Fruit fly (Drosophila melanogaster): ENCODE measurements around the gene Itpr.

Gene Itpr

DNA sequence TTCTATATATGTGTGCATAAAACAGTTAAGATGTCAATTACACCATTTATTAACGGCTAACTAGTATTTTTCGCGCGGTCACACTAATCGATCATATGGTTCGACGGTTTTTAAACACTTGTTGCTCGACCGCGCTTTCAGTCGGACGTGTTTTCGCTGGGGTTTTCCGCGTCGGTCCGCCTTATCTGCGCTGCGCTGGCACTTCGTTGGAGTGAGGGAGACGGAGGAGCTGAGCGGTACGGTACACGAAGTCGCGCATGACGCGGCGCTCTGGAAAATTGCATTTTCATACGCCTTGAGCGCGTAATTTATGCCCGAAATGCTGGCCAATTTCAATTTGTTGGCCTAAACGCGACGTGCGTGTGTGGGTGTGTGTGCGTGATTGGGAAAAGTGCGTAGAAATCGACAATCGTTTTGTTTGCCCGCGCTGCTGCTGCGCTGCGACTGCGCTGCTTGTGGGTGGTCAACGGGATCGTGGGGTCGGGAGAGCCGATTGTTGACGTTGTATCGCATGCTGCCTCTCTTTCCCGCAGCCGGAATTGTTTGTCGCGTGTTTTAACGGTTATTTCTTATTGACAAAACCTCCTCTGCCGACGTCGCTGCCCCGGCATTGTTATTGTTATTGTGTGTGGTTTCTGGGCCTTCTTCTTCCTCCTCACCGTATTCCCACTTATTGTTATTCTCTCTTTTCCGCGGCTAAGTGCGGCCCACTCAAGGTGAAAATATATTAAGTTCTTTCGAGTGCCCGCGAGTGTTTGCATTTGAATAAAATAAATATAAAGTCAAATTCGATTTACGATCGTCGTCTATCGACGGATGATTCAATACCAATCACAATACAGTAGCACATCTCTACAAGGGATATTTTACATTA lies at the start of gene Itpr (continued):
- TF ChIP-seq stwl (tag; optimal IDR thresholded peaks at IDR 0.05) = no peak
- TF ChIP-seq ken (GFP tag; IDR thresholded peaks at IDR 0.05) = no peak
- TF ChIP-seq fd3F (GFP tag; optimal IDR thresholded peaks at IDR 0.05) = no peak
- no peak for TF ChIP-seq CHES-1-like (GFP tag; optimal IDR thresholded peaks at IDR 0.05)
- no peak for TF ChIP-seq Gsc (GFP tag; IDR thresholded peaks at IDR 0.05)
- no peak for TF ChIP-seq Bdp1 (GFP tag; optimal IDR thresholded peaks at IDR 0.05)
- no peak for TF ChIP-seq CG1647 (GFP tag; optimal IDR thresholded peaks at IDR 0.05)
- TF ChIP-seq HmgD (GFP tag; optimal IDR thresholded peaks at IDR 0.05) = no peak
- TF ChIP-seq D19B (GFP tag; optimal IDR thresholded peaks at IDR 0.05) = no peak
- no peak for TF ChIP-seq dpn (GFP tag; optimal IDR thresholded peaks at IDR 0.05)
- no peak for TF ChIP-seq MBD-R2 (GFP tag; IDR thresholded peaks at IDR 0.05)
- peak; percentile 38; the same call in 1 of the 2 replicates for TF ChIP-seq unc-4 (GFP tag; IDR thresholded peaks at IDR 0.05; ENCODE audit: partially characterized antibody)
- TF ChIP-seq fd102C (GFP tag; optimal IDR thresholded peaks at IDR 0.05) = no peak
- no peak for TF ChIP-seq Antp (GFP tag; optimal IDR thresholded peaks at IDR 0.05)
- TF ChIP-seq Hmx (GFP tag; optimal IDR thresholded peaks at IDR 0.05) = no peak
- TF ChIP-seq klu (GFP tag; IDR thresholded peaks at IDR 0.05) = peak; percentile 15; the same call in 1 of the 2 replicates
- TF ChIP-seq CG12942 (GFP tag; optimal IDR thresholded peaks at IDR 0.05) = no peak
- no peak for TF ChIP-seq pb (GFP tag; optimal IDR thresholded peaks at IDR 0.05)
- peak; percentile 57 for TF ChIP-seq cg (GFP tag; optimal IDR thresholded peaks at IDR 0.05)
- no peak for TF ChIP-seq Max (GFP tag; optimal IDR thresholded peaks at IDR 0.05)
- TF ChIP-seq CG8478 (optimal IDR thresholded peaks at IDR 0.05) = peak; percentile 59
- TF ChIP-seq lola (GFP tag; optimal IDR thresholded peaks at IDR 0.05) = no peak
- TF ChIP-seq wdn (GFP tag; IDR thresholded peaks at IDR 0.05) = no peak
- TF ChIP-seq Fer2 (tag; optimal IDR thresholded peaks at IDR 0.05) = no peak
- no peak for TF ChIP-seq CG3163 (GFP tag; optimal IDR thresholded peaks at IDR 0.05)
- peak; percentile 33 for TF ChIP-seq YL-1 (GFP tag; optimal IDR thresholded peaks at IDR 0.05)
- no peak for TF ChIP-seq CG10274 (GFP tag; optimal IDR thresholded peaks at IDR 0.05)
- TF ChIP-seq CG17829 (tag; optimal IDR thresholded peaks at IDR 0.05) = peak; percentile 16
- TF ChIP-seq CG1233 (GFP tag; optimal IDR thresholded peaks at IDR 0.05) = no peak
- TF ChIP-seq onecut (GFP tag; IDR thresholded peaks at IDR 0.05) = 0 out of 2 replicates have a peak, but pooled peaks have one; percentile 17
- peak; percentile 32 for TF ChIP-seq CG8281 (tag; optimal IDR thresholded peaks at IDR 0.05)
- TF ChIP-seq seq (GFP tag; IDR thresholded peaks at IDR 0.05) = no peak
- TF ChIP-seq lbe (GFP tag; optimal IDR thresholded peaks at IDR 0.05) = no peak
- 0 out of 2 replicates have a peak, but pooled peaks have one; percentile 23 for TF ChIP-seq Dref (GFP tag; IDR thresholded peaks at IDR 0.05)
- peak; percentile 55 for TF ChIP-seq HLHmδ (GFP tag; optimal IDR thresholded peaks at IDR 0.05)
- no peak for TF ChIP-seq CG9817 (tag; optimal IDR thresholded peaks at IDR 0.05)
- TF ChIP-seq ab (GFP tag; optimal IDR thresholded peaks at IDR 0.05) = no peak
- TF ChIP-seq CG15011 (GFP tag; optimal IDR thresholded peaks at IDR 0.05) = no peak
- no peak for TF ChIP-seq CG6689 (GFP tag; IDR thresholded peaks at IDR 0.05)
- 0 out of 3 replicates have a peak, but pooled peaks have one; percentile 12 for TF ChIP-seq CG16813 (GFP tag; IDR thresholded peaks at IDR 0.05; ENCODE audit: partially characterized antibody)
- TF ChIP-seq CG8765 (GFP tag; IDR thresholded peaks at IDR 0.05) = no peak
- no peak for TF ChIP-seq Scr (GFP tag; IDR thresholded peaks at IDR 0.05; ENCODE audit: partially characterized antibody)
- TF ChIP-seq CG31365 (tag; optimal IDR thresholded peaks at IDR 0.05) = no peak
- TF ChIP-seq CG9932 (GFP tag; IDR thresholded peaks at IDR 0.05) = 0 out of 2 replicates have a peak, but pooled peaks have one; percentile 16
- TF ChIP-seq CG4854 (GFP tag; optimal IDR thresholded peaks at IDR 0.05) = no peak
- TF ChIP-seq CG17802 (tag; optimal IDR thresholded peaks at IDR 0.05) = no peak
- TF ChIP-seq Sry-β (GFP tag; optimal IDR thresholded peaks at IDR 0.05) = no peak
- TF ChIP-seq CG18011 (GFP tag; optimal IDR thresholded peaks at IDR 0.05) = no peak
- peak; percentile 25 for TF ChIP-seq CG2875 (GFP tag; optimal IDR thresholded peaks at IDR 0.05)
